Worm (Caenorhabditis elegans): ENCODE measurements around the gene T27F7.12.
A peak's percentile ranks its signal among the peaks of the same experiment; 100 is the strongest.

Gene T27F7.12

ce11 chrII:5033935-5034334, 44.0 kb downstream of the T27F7.12 start, which contains the start of gene F33G12.3:
Gene F33G12.3, minus strand, starts transcription at chrII:5034035.
- no peak for TF ChIP-seq nhr-129 (tag; optimal IDR thresholded peaks at IDR 0.05)
- no peak for TF ChIP-seq nhr-21 (tag; optimal IDR thresholded peaks at IDR 0.05)
- TF ChIP-seq elt-3 (tag; optimal IDR thresholded peaks at IDR 0.05), result no peak
- no peak for TF ChIP-seq mbf-1 (tag; optimal IDR thresholded peaks at IDR 0.05)
- no peak for TF ChIP-seq ceh-16 (tag; optimal IDR thresholded peaks at IDR 0.05)
- no peak for TF ChIP-seq lsy-2 (tag; optimal IDR thresholded peaks at IDR 0.05)
- TF ChIP-seq elt-1 (tag; optimal IDR thresholded peaks at IDR 0.05), result no peak
- no peak for TF ChIP-seq nhr-6 (tag; optimal IDR thresholded peaks at IDR 0.05)
- no peak for TF ChIP-seq lin-39 (tag; optimal IDR thresholded peaks at IDR 0.05)
- no peak for TF ChIP-seq Y55F3AM.14 (GFP tag; optimal IDR thresholded peaks at IDR 0.05)
- TF ChIP-seq fos-1 (tag; optimal IDR thresholded peaks at IDR 0.05), result no peak
- TF ChIP-seq C34F6.9 (tag; optimal IDR thresholded peaks at IDR 0.05), result no peak
- no peak for TF ChIP-seq gmeb-1 (tag; optimal IDR thresholded peaks at IDR 0.05)
- no peak for TF ChIP-seq sma-3 (GFP tag; optimal IDR thresholded peaks at IDR 0.05)
- no peak for TF ChIP-seq mdl-1 (tag; optimal IDR thresholded peaks at IDR 0.05)
- no peak for TF ChIP-seq unc-55 (GFP tag; optimal IDR thresholded peaks at IDR 0.05)
- TF ChIP-seq unc-62 (GFP tag; optimal IDR thresholded peaks at IDR 0.05), result no peak

- no peak for TF ChIP-seq egl-27 (tag; optimal IDR thresholded peaks at IDR 0.05)
- TF ChIP-seq nhr-77 (tag; optimal IDR thresholded peaks at IDR 0.05), result no peak
- no peak for TF ChIP-seq elt-1 (tag; optimal IDR thresholded peaks at IDR 0.05)
- TF ChIP-seq nhr-6 (tag; optimal IDR thresholded peaks at IDR 0.05), result no peak
- TF ChIP-seq lin-13 (GFP tag; optimal IDR thresholded peaks at IDR 0.05), result no peak
- TF ChIP-seq fos-1 (tag; optimal IDR thresholded peaks at IDR 0.05), result no peak
- TF ChIP-seq nhr-11 (tag; optimal IDR thresholded peaks at IDR 0.05), result no peak
- TF ChIP-seq mab-5 (tag; optimal IDR thresholded peaks at IDR 0.05), result no peak
- TF ChIP-seq elt-3 (tag; optimal IDR thresholded peaks at IDR 0.05), result no peak
- TF ChIP-seq gmeb-1 (tag; optimal IDR thresholded peaks at IDR 0.05), result no peak
- TF ChIP-seq ztf-4 (tag; optimal IDR thresholded peaks at IDR 0.05), result no peak
- TF ChIP-seq sma-3 (GFP tag; optimal IDR thresholded peaks at IDR 0.05), result no peak
- no peak for TF ChIP-seq F13H6.1 (tag; optimal IDR thresholded peaks at IDR 0.05)
- TF ChIP-seq aly-2 (tag; optimal IDR thresholded peaks at IDR 0.05), result no peak
- TF ChIP-seq ama-1 (optimal IDR thresholded peaks at IDR 0.05), result no peak
Observed at ce11 chrII:5036128-5036527, 46.2 kb downstream of the T27F7.12 start, which contains the start of gene lrr-1. Gene lrr-1, minus strand, starts transcription at chrII:5036439.

ce11 chrII:5039912-5040311, 50.0 kb downstream of the T27F7.12 start, which contains the start of gene golg-2:
Gene golg-2, minus strand, starts transcription at chrII:5040091.
- TF ChIP-seq crh-2 (tag; optimal IDR thresholded peaks at IDR 0.05), result peak; percentile 34
- no peak for TF ChIP-seq nhr-21 (tag; optimal IDR thresholded peaks at IDR 0.05)
- no peak for TF ChIP-seq elt-3 (tag; optimal IDR thresholded peaks at IDR 0.05)
- TF ChIP-seq nhr-129 (tag; optimal IDR thresholded peaks at IDR 0.05), result peak; percentile 19
- peak in 1 of 2 experiments; percentile 50 for TF ChIP-seq lsy-2 (tag; optimal IDR thresholded peaks at IDR 0.05)
- no peak for TF ChIP-seq nhr-6 (tag; optimal IDR thresholded peaks at IDR 0.05)
- TF ChIP-seq C34F6.9 (tag; optimal IDR thresholded peaks at IDR 0.05), result peak; percentile 28
- no peak for TF ChIP-seq peb-1 (tag; optimal IDR thresholded peaks at IDR 0.05)
- peak; percentile 13 for TF ChIP-seq unc-55 (GFP tag; optimal IDR thresholded peaks at IDR 0.05)
- TF ChIP-seq dmd-4 (tag; optimal IDR thresholded peaks at IDR 0.05), result no peak

Measured in whole organism, L2 larva.